Fruit fly (Drosophila melanogaster) whole organism, adult: Measurements from ENCODE around the gene tmod.
A peak's percentile ranks its signal among the peaks of the same experiment; 100 is the strongest.

ENCODE experiments used
- CG11617 ChIP-seq: fragments of 200-800 bp; sonication (Bioruptor generic); optimal IDR thresholded peaks from 2 replicates; lab custom pipeline; 2017; ENCODE audit warnings: mild to moderate bottlenecking, missing biosample characterization, missing genetic modification reagents, missing genetic modification characterization
- CG12768 ChIP-seq: fragments of 200-800 bp; sonication (Bioruptor generic); optimal IDR thresholded peaks from 2 replicates; lab custom pipeline; 2017; ENCODE audit warnings: missing biosample characterization, missing genetic modification characterization, mild to moderate bottlenecking, moderate library complexity, missing genetic modification reagents
- CG14711 ChIP-seq: fragments of 200-800 bp; sonication (Bioruptor generic); optimal IDR thresholded peaks from 2 replicates; lab custom pipeline; 2018; ENCODE audit warnings: missing biosample characterization, mild to moderate bottlenecking, missing genetic modification characterization, moderate library complexity
- CG1620 ChIP-seq: fragments of 200-800 bp; sonication (Bioruptor generic); optimal IDR thresholded peaks from 2 replicates; lab custom pipeline; 2016; ENCODE audit warnings: missing biosample characterization, missing genetic modification characterization
- CG33017 ChIP-seq: fragments of 200-800 bp; sonication (Bioruptor generic); optimal IDR thresholded peaks from 2 replicates; lab custom pipeline; 2018; ENCODE audit warnings: missing biosample characterization, mild to moderate bottlenecking, missing genetic modification characterization, moderate library complexity
- CG5204 ChIP-seq: fragments of 200-800 bp; sonication (Bioruptor generic); optimal IDR thresholded peaks from 2 replicates; lab custom pipeline; 2016; ENCODE audit warnings: missing biosample characterization, missing genetic modification characterization
- CG7045 ChIP-seq: fragments of 200-800 bp; sonication (Bioruptor generic); optimal IDR thresholded peaks from 2 replicates; lab custom pipeline; 2017; ENCODE audit warnings: missing biosample characterization, mild to moderate bottlenecking, missing genetic modification characterization
- CG7101 ChIP-seq: fragments of 200-800 bp; sonication (Bioruptor generic); optimal IDR thresholded peaks from 2 replicates; lab custom pipeline; 2018; ENCODE audit warnings: missing biosample characterization, mild to moderate bottlenecking, missing genetic modification characterization, moderate library complexity
- Clk ChIP-seq: fragments of 200-800 bp; sonication (Bioruptor generic); optimal IDR thresholded peaks from 2 replicates; lab custom pipeline; 2017; ENCODE audit warnings: missing biosample characterization, missing genetic modification characterization
- Crg-1 ChIP-seq: fragments of 200-800 bp; sonication (Bioruptor generic); optimal IDR thresholded peaks from 2 replicates; lab custom pipeline; 2016; ENCODE audit warnings: missing biosample characterization, missing genetic modification characterization
- Hr96 ChIP-seq: fragments of 200-800 bp; sonication (Bioruptor generic); optimal IDR thresholded peaks from 2 replicates; lab custom pipeline; 2016; ENCODE audit warnings: missing biosample characterization, missing genetic modification characterization
- Mnt ChIP-seq: fragments of 200-800 bp; sonication (Bioruptor generic); optimal IDR thresholded peaks from 2 replicates; lab custom pipeline; 2016; ENCODE audit warnings: missing biosample characterization, mild to moderate bottlenecking, missing genetic modification characterization
- bab1 ChIP-seq: fragments of 200-800 bp; sonication (Bioruptor generic); optimal IDR thresholded peaks from 3 replicates; lab custom pipeline; 2019; ENCODE audit warnings: missing biosample characterization, mild to moderate bottlenecking, missing genetic modification characterization, moderate library complexity
- cic ChIP-seq: fragments of 200-800 bp; sonication (Bioruptor generic); optimal IDR thresholded peaks from 2 replicates; lab custom pipeline; 2017; ENCODE audit warnings: missing biosample characterization, mild to moderate bottlenecking, missing genetic modification characterization, moderate library complexity
- cnc ChIP-seq, 2 experiments: fragments of >200 bp; optimal IDR thresholded peaks; 2 replicates each; lab custom pipeline; 2017
- kay ChIP-seq: fragments of 200-800 bp; sonication (Bioruptor generic); peaks from one replicate; lab custom pipeline; 2016; ENCODE audit warnings: missing biosample characterization, missing genetic modification characterization, borderline replicate concordance
- ovo ChIP-seq: fragments of 200-800 bp; sonication (Bioruptor generic); optimal IDR thresholded peaks from 2 replicates; lab custom pipeline; 2016; ENCODE audit warnings: missing biosample characterization, missing genetic modification characterization
- pad ChIP-seq: fragments of 200-800 bp; sonication (Bioruptor generic); optimal IDR thresholded peaks from 3 replicates; lab custom pipeline; 2017; ENCODE audit warnings: missing biosample characterization, missing genetic modification characterization, mild to moderate bottlenecking, moderate library complexity, missing genetic modification reagents
- tj ChIP-seq: fragments of 200-800 bp; sonication (Bioruptor generic); optimal IDR thresholded peaks from 3 replicates; lab custom pipeline; 2017; ENCODE audit warnings: missing biosample characterization, mild to moderate bottlenecking, missing genetic modification characterization, moderate library complexity
- toe ChIP-seq: fragments of 200-800 bp; sonication (Bioruptor generic); optimal IDR thresholded peaks from 2 replicates; lab custom pipeline; 2016; ENCODE audit warnings: missing biosample characterization, missing genetic modification characterization

Gene tmod

dm6 chr3R:30531989-30532653 is at the start of gene tmod:
Gene tmod, plus strand, starts transcription at chr3R:30532607.
- no peak for TF ChIP-seq cic
- no peak for TF ChIP-seq Clk
- TF ChIP-seq CG11617: no peak
- no peak for TF ChIP-seq CG33017 (tag; lab: Kevin White, UChicago)
- TF ChIP-seq pad: peak; percentile 59
- peak; percentile 36 for TF ChIP-seq CG14711 (tag; lab: Kevin White, UChicago)
- peak; percentile 18 for TF ChIP-seq bab1 (GFP tag; lab: Kevin White, UChicago)
- no peak for TF ChIP-seq Crg-1
- peak; percentile 10 for TF ChIP-seq Hr96 (GFP tag; lab: Kevin White, UChicago)
- TF ChIP-seq tj (GFP tag; lab: Kevin White, UChicago): peak; percentile 77

dm6 chr3R:30487828-30488227 is 44.6 kb upstream of the tmod start, which contains the start of gene Jon99Fii:
Gene Jon99Fii, minus strand, starts transcription at chr3R:30487928.
- TF ChIP-seq ovo (GFP tag; lab: Kevin White, UChicago) (no peak), CG7101 (no peak), kay (GFP tag; lab: Kevin White, UChicago) (no peak), bab1 (GFP tag; lab: Kevin White, UChicago) (no peak), pad (no peak), Clk (no peak), toe (GFP tag; lab: Kevin White, UChicago) (no peak), Mnt (GFP tag; lab: Kevin White, UChicago) (no peak), CG7045 (no peak), CG11617 (no peak)

- no peak for TF ChIP-seq Hr96 (GFP tag; lab: Kevin White, UChicago)
- TF ChIP-seq CG7045: no peak
- TF ChIP-seq Mnt (GFP tag; lab: Kevin White, UChicago): no peak
- TF ChIP-seq CG12768 (GFP tag; lab: Kevin White, UChicago): no peak
- no peak for TF ChIP-seq ovo (GFP tag; lab: Kevin White, UChicago)
- TF ChIP-seq CG33017 (tag; lab: Kevin White, UChicago): no peak
- no peak for TF ChIP-seq toe (GFP tag; lab: Kevin White, UChicago)
- no peak for TF ChIP-seq Crg-1
- TF ChIP-seq kay (GFP tag; lab: Kevin White, UChicago): no peak
- no peak for TF ChIP-seq bab1 (GFP tag; lab: Kevin White, UChicago)
- TF ChIP-seq cic: no peak
- no peak for TF ChIP-seq tj (GFP tag; lab: Kevin White, UChicago)
- TF ChIP-seq CG14711 (tag; lab: Kevin White, UChicago): no peak
- no peak for TF ChIP-seq CG1620 (GFP tag; lab: Kevin White, UChicago)
- TF ChIP-seq CG7101: no peak
- TF ChIP-seq CG11617: no peak
- TF ChIP-seq pad: no peak
These were observed 43.7 kb upstream of the tmod start, which contains the start of gene Jon99Fi for dm6 chr3R:30488663-30489062. Gene Jon99Fi, plus strand, starts transcription at chr3R:30488963.

dm6 chr3R:30489797-30490196 is 42.6 kb upstream of the tmod start, which contains the start of gene PH4alphaSG2:
Gene PH4alphaSG2, plus strand, starts transcription at chr3R:30490074.
- no peak for TF ChIP-seq CG33017 (tag; lab: Kevin White, UChicago)
- no peak for TF ChIP-seq cic
- TF ChIP-seq CG7045: no peak
- no peak for TF ChIP-seq kay (GFP tag; lab: Kevin White, UChicago)
- TF ChIP-seq CG5204 (GFP tag; lab: Kevin White, UChicago): no peak
- TF ChIP-seq CG14711 (tag; lab: Kevin White, UChicago): no peak
- TF ChIP-seq CG11617: no peak
- no peak for TF ChIP-seq toe (GFP tag; lab: Kevin White, UChicago)
- no peak for TF ChIP-seq cnc (optimal IDR thresholded peaks at IDR 0.05; lab: Kevin White, UChicago)
- TF ChIP-seq Crg-1: no peak
- no peak for TF ChIP-seq bab1 (GFP tag; lab: Kevin White, UChicago)
- no peak for TF ChIP-seq ovo (GFP tag; lab: Kevin White, UChicago)

dm6 chr3R:30496103-30496858 is 36.1 kb upstream of the tmod start, which contains the start of gene PH4alphaMP:
Gene PH4alphaMP, minus strand, starts transcription at chr3R:30496153.
- TF ChIP-seq bab1 (GFP tag; lab: Kevin White, UChicago) (no peak), CG12768 (GFP tag; lab: Kevin White, UChicago) (no peak), CG33017 (tag; lab: Kevin White, UChicago) (no peak), cnc (optimal IDR thresholded peaks at IDR 0.05; lab: Kevin White, UChicago) (no peak), CG1620 (GFP tag; lab: Kevin White, UChicago) (no peak), kay (GFP tag; lab: Kevin White, UChicago) (no peak), Hr96 (GFP tag; lab: Kevin White, UChicago) (no peak), CG7045 (no peak)

dm6 chr3R:30500226-30500625 is 32.2 kb upstream of the tmod start, which contains the start of gene PH4alphaNE1:
Gene PH4alphaNE1, minus strand, starts transcription at chr3R:30500326.
- TF ChIP-seq CG7045 (no peak), CG5204 (GFP tag; lab: Kevin White, UChicago) (no peak), pad (no peak), bab1 (GFP tag; lab: Kevin White, UChicago) (no peak), tj (GFP tag; lab: Kevin White, UChicago) (no peak), CG33017 (tag; lab: Kevin White, UChicago) (no peak), CG14711 (tag; lab: Kevin White, UChicago) (no peak), cnc (optimal IDR thresholded peaks at IDR 0.05; lab: Kevin White, UChicago) (no peak), Crg-1 (no peak), ovo (GFP tag; lab: Kevin White, UChicago) (no peak), CG7101 (no peak), toe (GFP tag; lab: Kevin White, UChicago) (no peak)
